Worm (Caenorhabditis elegans) whole organism, early embryonic: Measurements from ENCODE around the gene rga-5.

Source experiments
- B0310.2 ChIP-seq: sonication (generic microtip); optimal IDR thresholded peaks from 2 replicates; lab custom pipeline; 2016; ENCODE audit warnings: mild to moderate bottlenecking, missing genetic modification characterization, missing compliant biosample characterization
- ama-1 ChIP-seq: fragments of 150-350 bp; optimal IDR thresholded peaks from 2 replicates; lab custom pipeline; 2014
- ceh-13 ChIP-seq: fragments of 200-800 bp; sonication (Bioruptor generic); optimal IDR thresholded peaks from 2 replicates; lab custom pipeline; 2018; ENCODE audit warnings: mild to moderate bottlenecking, missing genetic modification characterization, missing compliant biosample characterization
- ceh-36 ChIP-seq: sonication (generic microtip); optimal IDR thresholded peaks from 2 replicates; lab custom pipeline; 2016; ENCODE audit warnings: missing genetic modification characterization, inconsistent platforms, missing compliant biosample characterization
- ets-7 ChIP-seq: sonication (generic microtip); optimal IDR thresholded peaks from 2 replicates; lab custom pipeline; 2016; ENCODE audit warnings: missing genotype, missing genetic modification characterization, missing compliant biosample characterization
- flt-1 ChIP-seq: fragments of 200-800 bp; sonication (Bioruptor generic); IDR thresholded peaks from 2 replicates; pipeline ENCODE4 v1.3.6; 2022; ENCODE audit warnings: missing genetic modification characterization, missing compliant biosample characterization
- hmbx-1 ChIP-seq: sonication (generic microtip); optimal IDR thresholded peaks from 2 replicates; lab custom pipeline; 2016; ENCODE audit warnings: mild to moderate bottlenecking, missing genetic modification characterization, missing compliant biosample characterization
- hnd-1 ChIP-seq: sonication (generic microtip); optimal IDR thresholded peaks from 2 replicates; lab custom pipeline; 2016; ENCODE audit warnings: missing genetic modification characterization, missing compliant biosample characterization
- pes-1 ChIP-seq: fragments of 200-800 bp; sonication (Bioruptor generic); IDR thresholded peaks from 2 replicates; pipeline ENCODE4 v1.3.6; 2022; ENCODE audit warnings: missing genetic modification reagents, missing genetic modification characterization, missing compliant biosample characterization
- scrt-1 ChIP-seq: fragments of 200-800 bp; sonication (Bioruptor generic); IDR thresholded peaks from 2 replicates; pipeline ENCODE4 v1.3.6; 2022; ENCODE audit warnings: missing genetic modification characterization, missing compliant biosample characterization
- sea-1 ChIP-seq: fragments of 200-800 bp; sonication (Bioruptor generic); conservative IDR thresholded peaks from 2 replicates; pipeline ENCODE4 v1.3.6; 2022; ENCODE audit warnings: missing genetic modification characterization, missing compliant biosample characterization
- tbx-11 ChIP-seq: fragments of 200-800 bp; sonication (Bioruptor generic); IDR thresholded peaks from 2 replicates; pipeline ENCODE4 v1.3.6; 2022; ENCODE audit warnings: missing genetic modification characterization, missing compliant biosample characterization
- tbx-37 ChIP-seq: fragments of 200-800 bp; sonication (Bioruptor generic); conservative IDR thresholded peaks from 2 replicates; pipeline ENCODE4 v1.3.6; 2022; ENCODE audit warnings: missing genetic modification reagents, missing genetic modification characterization, missing compliant biosample characterization
- tra-4 ChIP-seq: sonication (generic microtip); optimal IDR thresholded peaks from 2 replicates; lab custom pipeline; 2017; ENCODE audit warnings: missing genetic modification characterization, missing compliant biosample characterization

ce11 chrIV:13880370-13880769 is 52.7 kb downstream of the rga-5 start:
- no peak for TF ChIP-seq ama-1 (lab: Kevin White, UChicago)
- TF ChIP-seq tra-4 (tag; lab: Kevin White, UChicago) = no peak
- no peak for TF ChIP-seq hnd-1
- no peak for TF ChIP-seq tbx-37 (GFP tag; lab: Robert Waterston, UW)
- no peak for TF ChIP-seq pes-1 (GFP tag; lab: Robert Waterston, UW)
- TF ChIP-seq hmbx-1 (tag; lab: Kevin White, UChicago) = no peak
- no peak for TF ChIP-seq flt-1 (GFP tag; lab: Robert Waterston, UW)
- TF ChIP-seq tbx-11 (GFP tag; lab: Robert Waterston, UW) = no peak
- no peak for TF ChIP-seq sea-1
- no peak for TF ChIP-seq scrt-1 (GFP tag; lab: Robert Waterston, UW)
- no peak for TF ChIP-seq ceh-36
- no peak for TF ChIP-seq ceh-13 (GFP tag; lab: Kevin White, UChicago)
- TF ChIP-seq B0310.2 (tag; lab: Kevin White, UChicago) = no peak
- no peak for TF ChIP-seq ets-7
